Worm (Caenorhabditis elegans): ENCODE data around the gene col-95.
A peak's percentile ranks its signal among the peaks of the same experiment; 100 is the strongest.

Gene col-95

DNA sequence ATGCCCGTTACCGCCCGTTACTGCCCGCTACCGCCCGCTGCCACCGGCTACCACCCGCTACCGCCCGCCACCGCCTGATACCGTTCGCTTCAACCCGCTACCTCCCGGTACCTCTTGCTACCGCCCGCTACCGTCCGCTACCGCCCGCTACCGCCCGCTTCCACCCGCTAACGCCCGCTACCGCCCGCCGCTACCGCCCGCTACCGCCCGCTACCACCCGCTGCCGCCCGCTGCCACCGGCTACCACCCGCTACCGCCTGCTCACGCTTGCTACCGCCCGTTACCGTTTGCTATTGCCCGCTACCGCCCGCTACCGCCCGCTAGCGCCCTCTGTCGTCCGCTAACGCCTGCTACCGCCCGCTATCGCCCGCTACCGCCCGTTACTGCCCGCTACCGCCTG, 1.9 kb upstream of the col-95 start:
- TF ChIP-seq med-1 (GFP tag; optimal IDR thresholded peaks at IDR 0.05; ENCODE audit: insufficient read depth): no peak
- no peak for TF ChIP-seq T22C8.4 (GFP tag; IDR thresholded peaks at IDR 0.05)
- no peak for TF ChIP-seq ztf-29 (GFP tag; IDR thresholded peaks at IDR 0.05)

DNA sequence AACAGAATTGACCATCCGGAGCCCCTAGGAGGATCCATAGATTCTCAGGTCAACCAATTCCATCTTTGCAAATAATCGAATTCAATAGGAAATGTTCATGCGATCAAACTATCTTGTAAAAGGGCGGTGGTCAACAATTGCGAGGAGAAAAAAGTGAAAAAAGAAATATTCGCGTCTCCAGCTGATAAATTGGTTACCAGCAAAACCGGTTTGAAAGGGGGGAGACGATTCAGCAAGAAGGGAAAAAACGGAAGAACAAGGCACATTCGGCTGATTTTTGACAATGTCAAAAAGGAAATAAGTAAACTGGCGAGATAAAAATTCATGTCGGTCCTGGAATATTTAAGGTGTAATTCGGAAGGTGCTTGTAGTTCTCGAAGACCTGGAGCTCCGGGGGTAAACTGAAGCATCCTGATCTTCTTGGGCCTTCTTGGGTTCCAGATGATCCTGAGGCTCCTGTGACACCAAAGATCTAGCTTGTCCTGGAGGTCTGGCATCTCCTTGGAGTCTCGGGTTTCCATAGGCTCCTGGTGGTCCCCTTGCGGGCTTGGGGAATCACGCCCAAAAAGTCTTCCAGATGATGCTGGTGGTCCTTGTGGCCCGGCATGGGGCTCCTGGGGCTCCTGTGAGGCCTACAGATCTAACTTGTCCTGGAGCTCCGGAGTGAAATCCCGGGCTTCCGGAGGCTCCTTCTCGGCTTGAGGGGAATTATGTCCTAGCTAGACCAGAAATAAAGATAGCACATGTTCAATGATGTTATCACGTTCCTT, 603 bp upstream of the col-95 start:
- no peak for TF ChIP-seq flt-1 (GFP tag; IDR thresholded peaks at IDR 0.05)
- TF ChIP-seq ztf-29 (GFP tag; IDR thresholded peaks at IDR 0.05): no peak
- no peak for TF ChIP-seq T22C8.4 (GFP tag; IDR thresholded peaks at IDR 0.05)
- no peak for TF ChIP-seq cog-1 (tag; optimal IDR thresholded peaks at IDR 0.05)
- no peak for TF ChIP-seq ztf-23 (GFP tag; IDR thresholded peaks at IDR 0.05)
- no peak for TF ChIP-seq klf-2 (GFP tag; conservative IDR thresholded peaks at IDR 0.05)
- no peak for TF ChIP-seq tab-1 (GFP tag; IDR thresholded peaks at IDR 0.05)
- TF ChIP-seq ref-1 (GFP tag; conservative IDR thresholded peaks at IDR 0.05): no peak
- no peak for TF ChIP-seq med-1 (GFP tag; optimal IDR thresholded peaks at IDR 0.05; ENCODE audit: insufficient read depth)

ce11 chrIII:11704377-11704978, 684 bp downstream of the col-95 start:
- TF ChIP-seq klf-2 (GFP tag; conservative IDR thresholded peaks at IDR 0.05): no peak
- 0 out of 2 replicates have a peak, but pooled peaks have one; percentile 53 for TF ChIP-seq flt-1 (GFP tag; IDR thresholded peaks at IDR 0.05)
- TF ChIP-seq ztf-23 (GFP tag; IDR thresholded peaks at IDR 0.05): no peak
- TF ChIP-seq ztf-29 (GFP tag; IDR thresholded peaks at IDR 0.05): no peak
- TF ChIP-seq cog-1 (tag; optimal IDR thresholded peaks at IDR 0.05): no peak

- TF ChIP-seq tab-1 (GFP tag; IDR thresholded peaks at IDR 0.05) (no peak), ref-1 (GFP tag; conservative IDR thresholded peaks at IDR 0.05) (no peak), klf-2 (GFP tag; conservative IDR thresholded peaks at IDR 0.05) (no peak), T22C8.4 (GFP tag; IDR thresholded peaks at IDR 0.05) (no peak), ztf-29 (GFP tag; IDR thresholded peaks at IDR 0.05) (no peak)
Measured at ce11 chrIII:11705930-11706329, 2.1 kb downstream of the col-95 start.

DNA sequence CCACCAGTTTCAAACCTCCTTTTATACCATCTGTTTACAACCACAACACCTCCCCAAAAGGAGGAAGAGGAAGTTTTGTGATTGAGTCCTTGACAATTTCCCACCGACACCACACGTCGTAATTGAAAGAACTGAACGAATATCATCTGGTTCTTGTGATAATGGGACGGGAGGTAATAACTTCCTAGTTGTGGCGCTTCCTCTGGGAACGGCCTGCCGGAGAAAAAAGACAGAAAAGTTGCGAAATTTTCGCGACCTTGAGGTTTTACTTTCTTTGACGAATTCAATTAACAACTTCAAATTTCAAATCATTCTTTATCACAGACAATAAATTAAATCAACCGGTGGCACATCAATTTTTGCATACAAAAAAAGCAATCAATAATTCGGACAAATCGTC, 2.9 kb downstream of the col-95 start, which contains the start of gene col-96:
Gene col-96, minus strand, starts transcription at position 101 of the 400 bp plus-strand sequence.
- TF ChIP-seq ztf-23 (GFP tag; IDR thresholded peaks at IDR 0.05) (no peak), ref-1 (GFP tag; conservative IDR thresholded peaks at IDR 0.05) (no peak), med-1 (GFP tag; optimal IDR thresholded peaks at IDR 0.05; ENCODE audit: insufficient read depth) (no peak), tab-1 (GFP tag; IDR thresholded peaks at IDR 0.05) (no peak), flt-1 (GFP tag; IDR thresholded peaks at IDR 0.05) (no peak), klf-2 (GFP tag; conservative IDR thresholded peaks at IDR 0.05) (no peak), cog-1 (tag; optimal IDR thresholded peaks at IDR 0.05) (no peak)

DNA sequence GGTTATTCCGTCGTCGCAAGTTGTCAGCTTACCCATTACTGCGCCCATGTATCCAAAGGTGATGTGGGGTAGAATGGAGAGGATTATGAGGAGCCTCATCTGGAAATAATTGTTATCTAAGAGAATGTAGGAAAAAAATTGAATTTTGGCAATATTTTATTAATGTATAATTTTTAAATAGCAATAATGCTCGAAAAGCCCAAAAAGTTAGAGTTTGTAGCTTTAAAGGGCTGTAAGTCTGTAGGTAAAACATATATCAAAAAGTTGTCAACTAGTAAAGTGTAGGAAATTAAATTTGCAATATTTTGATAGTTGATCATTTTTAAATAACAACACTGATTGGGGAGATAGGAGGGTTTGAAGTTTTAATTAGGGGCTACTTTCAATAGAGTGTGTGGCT, 4.9 kb downstream of the col-95 start, which contains the start of gene Y41C4A.8:
Gene Y41C4A.8, minus strand, starts transcription at position 101 of the 400 bp plus-strand sequence.
- TF ChIP-seq tab-1 (GFP tag; IDR thresholded peaks at IDR 0.05) (no peak), ztf-29 (GFP tag; IDR thresholded peaks at IDR 0.05) (no peak)

- TF ChIP-seq ztf-29 (GFP tag; IDR thresholded peaks at IDR 0.05) (no peak), cog-1 (tag; optimal IDR thresholded peaks at IDR 0.05) (no peak), med-1 (GFP tag; optimal IDR thresholded peaks at IDR 0.05; ENCODE audit: insufficient read depth) (no peak), klf-2 (GFP tag; conservative IDR thresholded peaks at IDR 0.05) (no peak), T22C8.4 (GFP tag; IDR thresholded peaks at IDR 0.05) (no peak), ztf-23 (GFP tag; IDR thresholded peaks at IDR 0.05) (no peak), flt-1 (GFP tag; IDR thresholded peaks at IDR 0.05) (no peak), ref-1 (GFP tag; conservative IDR thresholded peaks at IDR 0.05) (no peak), tab-1 (GFP tag; IDR thresholded peaks at IDR 0.05) (no peak)
Measured at ce11 chrIII:11718548-11718947, 14.8 kb downstream of the col-95 start, which contains the start of gene Y41C4A.9. Y41C4A.9 (minus strand) TSS chrIII:11718645.

DNA sequence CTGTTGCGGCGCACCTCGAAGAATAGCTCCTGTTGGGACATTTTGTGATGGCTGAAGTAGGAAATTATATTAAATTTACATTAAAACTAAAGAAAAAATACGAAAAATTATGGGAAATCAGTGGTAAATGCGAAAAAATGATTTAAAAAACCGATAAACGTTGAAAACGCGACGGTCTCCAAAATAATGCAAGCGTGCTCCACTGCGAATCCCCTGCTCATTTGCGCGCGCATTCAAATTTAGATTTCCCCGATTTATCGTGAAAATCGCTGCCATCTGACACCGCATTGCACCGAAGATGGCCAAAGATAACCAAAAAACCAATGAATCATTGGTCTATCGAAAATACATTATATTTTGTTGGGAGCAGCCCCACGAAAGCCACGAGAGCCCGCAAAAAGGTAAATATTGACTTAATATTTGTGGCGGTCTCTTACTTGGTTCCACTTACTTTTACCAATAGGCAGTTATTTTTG, 15.6 kb downstream of the col-95 start, which contains the start of the genes elb-1 and Y41C4A.11:
Gene elb-1, minus strand, starts transcription at position 51 of the 476 bp plus-strand sequence.
Gene Y41C4A.11, plus strand, starts transcription at position 461 of the 476 bp plus-strand sequence.
- TF ChIP-seq med-1 (GFP tag; optimal IDR thresholded peaks at IDR 0.05; ENCODE audit: insufficient read depth): no peak
- TF ChIP-seq ztf-29 (GFP tag; IDR thresholded peaks at IDR 0.05): no peak
- no peak for TF ChIP-seq tab-1 (GFP tag; IDR thresholded peaks at IDR 0.05)
- TF ChIP-seq klf-2 (GFP tag; conservative IDR thresholded peaks at IDR 0.05): no peak
- TF ChIP-seq cog-1 (tag; optimal IDR thresholded peaks at IDR 0.05): no peak
- no peak for TF ChIP-seq flt-1 (GFP tag; IDR thresholded peaks at IDR 0.05)
- no peak for TF ChIP-seq ztf-23 (GFP tag; IDR thresholded peaks at IDR 0.05)

DNA sequence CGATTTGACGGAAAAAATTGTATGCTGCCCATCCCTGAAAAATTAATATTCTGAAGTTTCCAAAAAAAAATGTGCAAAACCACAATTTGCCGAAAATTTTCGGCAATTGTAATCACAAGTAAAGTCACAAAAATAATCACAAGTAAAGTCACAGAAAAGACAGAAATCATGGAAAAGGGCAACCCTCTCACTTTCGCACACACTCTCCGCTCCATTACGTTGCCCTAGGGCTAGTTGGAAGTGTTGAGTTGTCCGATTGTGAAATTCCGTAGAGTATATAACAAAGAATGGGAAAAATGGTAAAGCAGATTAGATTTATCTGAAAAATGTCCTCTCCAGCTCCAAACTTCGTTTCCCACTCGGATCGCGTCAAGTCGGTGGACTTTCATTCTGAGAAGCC, 17.6 kb downstream of the col-95 start, which contains the start of gene Y41C4A.32:
Gene Y41C4A.32, plus strand, starts transcription at position 302 of the 400 bp plus-strand sequence.
- TF ChIP-seq cog-1 (tag; optimal IDR thresholded peaks at IDR 0.05) (no peak), T22C8.4 (GFP tag; IDR thresholded peaks at IDR 0.05) (no peak), ref-1 (GFP tag; conservative IDR thresholded peaks at IDR 0.05) (no peak), med-1 (GFP tag; optimal IDR thresholded peaks at IDR 0.05; ENCODE audit: insufficient read depth) (no peak), ztf-29 (GFP tag; IDR thresholded peaks at IDR 0.05) (no peak), tab-1 (GFP tag; IDR thresholded peaks at IDR 0.05) (no peak), ztf-23 (GFP tag; IDR thresholded peaks at IDR 0.05) (no peak), klf-2 (GFP tag; conservative IDR thresholded peaks at IDR 0.05) (no peak), flt-1 (GFP tag; IDR thresholded peaks at IDR 0.05) (no peak)

DNA sequence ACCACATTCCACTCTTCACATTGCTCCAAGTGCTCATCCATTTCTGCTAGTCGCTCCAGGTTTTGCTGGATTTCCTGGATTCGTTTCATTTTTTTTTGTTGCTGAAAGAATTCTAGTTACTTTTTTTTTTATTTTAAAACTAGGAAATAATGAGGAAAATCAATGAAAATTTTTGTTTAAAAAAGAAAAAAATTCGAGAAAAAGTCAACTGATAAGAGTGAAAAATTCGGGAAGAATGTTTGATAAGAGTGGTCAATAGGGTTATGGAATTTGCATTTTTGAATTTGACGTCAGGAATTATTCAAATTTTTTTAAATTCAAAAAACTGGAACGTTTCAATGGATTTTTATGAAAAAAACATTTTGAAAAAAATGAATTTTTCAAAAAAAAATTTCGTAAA, 22.8 kb downstream of the col-95 start, which contains the start of gene Y41C4A.12:
Gene Y41C4A.12, minus strand, starts transcription at position 101 of the 400 bp plus-strand sequence.
- TF ChIP-seq flt-1 (GFP tag; IDR thresholded peaks at IDR 0.05): no peak
- TF ChIP-seq ref-1 (GFP tag; conservative IDR thresholded peaks at IDR 0.05): no peak
- TF ChIP-seq cog-1 (tag; optimal IDR thresholded peaks at IDR 0.05): no peak
- TF ChIP-seq med-1 (GFP tag; optimal IDR thresholded peaks at IDR 0.05; ENCODE audit: insufficient read depth): no peak
- no peak for TF ChIP-seq T22C8.4 (GFP tag; IDR thresholded peaks at IDR 0.05)
- no peak for TF ChIP-seq ztf-29 (GFP tag; IDR thresholded peaks at IDR 0.05)
- no peak for TF ChIP-seq klf-2 (GFP tag; conservative IDR thresholded peaks at IDR 0.05)
- no peak for TF ChIP-seq tab-1 (GFP tag; IDR thresholded peaks at IDR 0.05)
- TF ChIP-seq ztf-23 (GFP tag; IDR thresholded peaks at IDR 0.05): no peak

Data from whole organism, midembryonic.